Fruit fly (Drosophila melanogaster) whole organism, wandering third instar larva: ENCODE data around the gene Zip89B.
A peak's percentile ranks its signal among the peaks of the same experiment; 100 is the strongest.

Experiments
- Abd-B ChIP-seq: fragments of >200 bp; optimal IDR thresholded peaks from 2 replicates; lab custom pipeline; 2017; ENCODE audit warnings: missing biosample characterization, missing genetic modification characterization
- CG32264 ChIP-seq: fragments of 200-800 bp; sonication (Bioruptor generic); optimal IDR thresholded peaks from 2 replicates; lab custom pipeline; 2016; ENCODE audit warnings: missing biosample characterization, missing genetic modification characterization
- CG9705 ChIP-seq: fragments of 200-800 bp; sonication (Bioruptor generic); optimal IDR thresholded peaks from 2 replicates; lab custom pipeline; 2018; ENCODE audit warnings: missing biosample characterization, mild to moderate bottlenecking, missing genetic modification characterization
- CrebA ChIP-seq: fragments of 200-800 bp; sonication (Bioruptor generic); optimal IDR thresholded peaks from 2 replicates; lab custom pipeline; 2016; ENCODE audit warnings: missing biosample characterization, mild to moderate bottlenecking, missing genetic modification characterization, borderline replicate concordance
- Dfd ChIP-seq: fragments of >200 bp; optimal IDR thresholded peaks from 2 replicates; lab custom pipeline; 2017; ENCODE audit warnings: missing biosample characterization, missing genetic modification characterization
- Dif ChIP-seq: fragments of 200-275, 200-300 bp; sonication (Bioruptor generic); optimal IDR thresholded peaks from 2 replicates; lab custom pipeline; 2018; ENCODE audit warnings: missing biosample characterization, missing genetic modification characterization; ENCODE audit not compliant: partially characterized antibody
- GATAd ChIP-seq: sonication (Bioruptor generic); optimal IDR thresholded peaks from 2 replicates; lab custom pipeline; 2016; ENCODE audit warnings: missing biosample characterization, missing genetic modification characterization
- HLH106 ChIP-seq: fragments of 200-800 bp; optimal IDR thresholded peaks from 3 replicates; lab custom pipeline; 2019; ENCODE audit warnings: missing biosample characterization, mild to moderate bottlenecking, missing genetic modification characterization, moderate library complexity
- Hnf4 ChIP-seq: fragments of 200-800 bp; sonication (Bioruptor generic); optimal IDR thresholded peaks from 2 replicates; lab custom pipeline; 2016; ENCODE audit warnings: missing biosample characterization, mild to moderate bottlenecking, missing genetic modification characterization
- Hr78 ChIP-seq: fragments of >200 bp; optimal IDR thresholded peaks from 2 replicates; lab custom pipeline; 2017; ENCODE audit warnings: missing biosample characterization, missing genetic modification characterization
- Hr83 ChIP-seq: fragments of 200-300 bp; sonication (Bioruptor generic); optimal IDR thresholded peaks from 2 replicates; lab custom pipeline; 2016; ENCODE audit warnings: missing biosample characterization, mild to moderate bottlenecking, missing genetic modification characterization, moderate library complexity; ENCODE audit not compliant: poor library complexity, severe bottlenecking
- Jra ChIP-seq: sonication (Bioruptor generic); optimal IDR thresholded peaks from 2 replicates; lab custom pipeline; 2016; ENCODE audit warnings: missing biosample characterization, missing genetic modification characterization
- Mio ChIP-seq: sonication (Bioruptor generic); optimal IDR thresholded peaks from 2 replicates; lab custom pipeline; 2016; ENCODE audit warnings: missing biosample characterization, missing genetic modification characterization
- Myc ChIP-seq: fragments of >200 bp; optimal IDR thresholded peaks from 2 replicates; lab custom pipeline; 2017
- N ChIP-seq: fragments of >200 bp; optimal IDR thresholded peaks from 2 replicates; lab custom pipeline; 2018; ENCODE audit warnings: missing biosample characterization, missing external identifiers, missing genetic modification characterization
- OdsH ChIP-seq: fragments of 200-800 bp; sonication (Bioruptor generic); optimal IDR thresholded peaks from 2 replicates; lab custom pipeline; 2016; ENCODE audit warnings: missing biosample characterization, mild to moderate bottlenecking, missing genetic modification characterization
- Rel ChIP-seq, 2 experiments: fragments of 200-800 bp; sonication (Bioruptor generic) in 1 of 2; optimal IDR thresholded peaks; 2 replicates in 1 of 2; 3 replicates in 1 of 2; lab custom pipeline; 2016 to 2019; ENCODE audit warnings: mild to moderate bottlenecking in 2 of 2, missing biosample characterization in 2 of 2, missing genetic modification characterization in 2 of 2, moderate library complexity in 1 of 2
- Sp1 ChIP-seq: fragments of 200-800 bp; sonication (Bioruptor generic); optimal IDR thresholded peaks from 3 replicates; lab custom pipeline; 2019; ENCODE audit warnings: missing biosample characterization, mild to moderate bottlenecking, missing genetic modification characterization, moderate library complexity
- Vsx2 ChIP-seq: fragments of 200-300, 225-300 bp; sonication (Bioruptor generic); optimal IDR thresholded peaks from 2 replicates; lab custom pipeline; 2018; ENCODE audit warnings: missing biosample characterization, missing genetic modification characterization; ENCODE audit not compliant: partially characterized antibody
- br ChIP-seq: fragments of 200-800 bp; sonication (Bioruptor generic); optimal IDR thresholded peaks from 2 replicates; lab custom pipeline; 2016; ENCODE audit warnings: missing biosample characterization, missing genetic modification characterization
- brk ChIP-seq: fragments of 200-800 bp; sonication (Bioruptor generic); optimal IDR thresholded peaks from 2 replicates; lab custom pipeline; 2016; ENCODE audit warnings: missing biosample characterization, mild to moderate bottlenecking, missing genetic modification characterization
- dl ChIP-seq, 2 experiments: fragments of 175-275, 200-275 bp in 1 of 2; fragments of 200-275 bp in 1 of 2; sonication (Bioruptor generic); optimal IDR thresholded peaks; lab custom pipeline; 2018; ENCODE audit warnings: mild to moderate bottlenecking in 2 of 2, missing biosample characterization in 2 of 2, missing genetic modification characterization in 2 of 2, moderate library complexity in 2 of 2; ENCODE audit not compliant: partially characterized antibody in 2 of 2, insufficient read depth in 1 of 2
- dmrt93B ChIP-seq: fragments of 200-800 bp; sonication (Bioruptor generic); optimal IDR thresholded peaks from 2 replicates; lab custom pipeline; 2018; ENCODE audit warnings: missing biosample characterization, mild to moderate bottlenecking, missing genetic modification characterization
- dsf ChIP-seq: sonication (Bioruptor generic); optimal IDR thresholded peaks from 2 replicates; lab custom pipeline; 2016; ENCODE audit warnings: missing biosample characterization, missing genetic modification characterization, borderline replicate concordance
- ey ChIP-seq: fragments of 200-800 bp; sonication (Bioruptor generic); optimal IDR thresholded peaks from 2 replicates; lab custom pipeline; 2016; ENCODE audit warnings: missing biosample characterization, missing genetic modification characterization
- foxo ChIP-seq, 2 experiments: fragments of 200-800 bp; sonication (Bioruptor generic); optimal IDR thresholded peaks; 2 replicates in 1 of 2; 3 replicates in 1 of 2; lab custom pipeline; 2016 to 2017; ENCODE audit warnings: missing biosample characterization in 2 of 2, missing genetic modification characterization in 2 of 2
- fru ChIP-seq: fragments of 200-800 bp; sonication (Bioruptor generic); optimal IDR thresholded peaks from 3 replicates; lab custom pipeline; 2016; ENCODE audit warnings: missing biosample characterization, mild to moderate bottlenecking, missing genetic modification characterization
- h ChIP-seq: fragments of 200-800 bp; sonication (Bioruptor generic); optimal IDR thresholded peaks from 3 replicates; lab custom pipeline; 2016; ENCODE audit warnings: missing biosample characterization, mild to moderate bottlenecking, missing genetic modification characterization
- jim ChIP-seq: fragments of 175-275, 200-325 bp; sonication (Bioruptor generic); optimal IDR thresholded peaks from 2 replicates; lab custom pipeline; 2016; ENCODE audit warnings: missing biosample characterization, mild to moderate bottlenecking, missing genetic modification characterization
- lola ChIP-seq: fragments of >200 bp; optimal IDR thresholded peaks from 2 replicates; lab custom pipeline; 2017; ENCODE audit warnings: missing biosample characterization, missing genetic modification characterization
- pan ChIP-seq: fragments of >200 bp; optimal IDR thresholded peaks from 2 replicates; lab custom pipeline; 2017
- psq ChIP-seq: fragments of 200-800 bp; sonication (Bioruptor generic); optimal IDR thresholded peaks from 3 replicates; lab custom pipeline; 2017; ENCODE audit warnings: missing biosample characterization, mild to moderate bottlenecking, missing genetic modification characterization, moderate library complexity
- rgr ChIP-seq: fragments of 200-800 bp; sonication (Bioruptor generic); optimal IDR thresholded peaks from 3 replicates; lab custom pipeline; 2016; ENCODE audit warnings: missing biosample characterization, mild to moderate bottlenecking, missing genetic modification characterization
- sage ChIP-seq: fragments of 200-800 bp; sonication (Bioruptor generic); optimal IDR thresholded peaks from 2 replicates; lab custom pipeline; 2016; ENCODE audit warnings: missing biosample characterization, mild to moderate bottlenecking, missing genetic modification characterization
- sv ChIP-seq: fragments of 200-800 bp; sonication (Bioruptor generic); optimal IDR thresholded peaks from 3 replicates; lab custom pipeline; 2016; ENCODE audit warnings: missing biosample characterization, missing genetic modification characterization
- tai ChIP-seq: sonication (Bioruptor generic); optimal IDR thresholded peaks from 2 replicates; lab custom pipeline; 2016; ENCODE audit warnings: missing biosample characterization, missing genetic modification characterization
- usp ChIP-seq: fragments of >200 bp; optimal IDR thresholded peaks from 2 replicates; lab custom pipeline; 2017; ENCODE audit warnings: missing biosample characterization, missing genetic modification characterization
- woc ChIP-seq: sonication (Bioruptor generic); optimal IDR thresholded peaks from 2 replicates; lab custom pipeline; 2016; ENCODE audit warnings: missing biosample characterization, mild to moderate bottlenecking, missing genetic modification characterization

The Zip89B gene

DNA sequence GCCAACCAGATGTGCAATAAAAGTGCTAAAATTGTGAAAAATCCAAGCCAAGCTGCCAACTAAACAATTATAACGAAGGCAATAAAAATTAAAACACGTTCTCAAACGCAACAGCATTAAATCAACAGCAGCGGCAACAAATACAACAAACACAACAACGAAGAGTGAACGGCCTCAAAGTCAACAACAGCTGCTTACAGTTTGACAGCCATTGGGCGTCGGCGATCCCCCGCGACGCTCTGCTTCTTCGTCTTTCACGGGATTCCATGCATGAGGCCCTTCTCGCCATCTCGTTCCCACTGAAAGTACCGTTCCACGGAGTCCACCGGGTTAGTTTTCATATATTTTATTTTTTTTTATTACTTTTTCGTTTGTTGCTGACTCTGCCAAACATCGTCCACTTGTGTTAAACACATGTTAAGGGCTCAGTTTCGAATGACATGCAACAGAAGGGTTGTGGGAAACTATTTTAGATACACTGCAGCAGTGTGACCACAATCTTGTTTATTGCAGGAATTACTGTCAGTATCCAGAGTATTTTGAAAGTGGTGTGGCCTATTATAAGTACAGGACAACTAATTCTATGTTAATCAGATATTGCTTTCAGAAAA is 23.4 kb upstream of the Zip89B start:
- TF ChIP-seq Hnf4 (GFP tag; lab: Kevin White, UChicago) = peak; percentile 62
- TF ChIP-seq usp = no peak
- no peak for TF ChIP-seq Sp1 (GFP tag; lab: Kevin White, UChicago)
- no peak for TF ChIP-seq Dif
- peak; percentile 27 for TF ChIP-seq psq (GFP tag; lab: Kevin White, UChicago)
- no peak for TF ChIP-seq CG32264 (GFP tag; lab: Kevin White, UChicago)
- TF ChIP-seq ey (GFP tag; lab: Kevin White, UChicago) = no peak
- peak; percentile 46 for TF ChIP-seq Jra (GFP tag; lab: Kevin White, UChicago)
- no peak for TF ChIP-seq Rel (GFP tag; optimal IDR thresholded peaks at IDR 0.05; lab: Kevin White, UChicago)
- TF ChIP-seq Rel (tag; optimal IDR thresholded peaks at IDR 0.05; lab: Kevin White, UChicago) = peak; percentile 67
- peak; percentile 59 for TF ChIP-seq OdsH
- no peak for TF ChIP-seq Myc (lab: Kevin White, UChicago)
- TF ChIP-seq sage = no peak
- TF ChIP-seq dl (GFP tag; optimal IDR thresholded peaks at IDR 0.05; lab: Kevin White, UChicago; ENCODE audit: insufficient read depth in 1 of 2, partially characterized antibody in 2 of 2) = no peak
- no peak for TF ChIP-seq GATAd
- peak; percentile 55 for TF ChIP-seq h
- no peak for TF ChIP-seq pan (lab: Kevin White, UChicago)
- TF ChIP-seq Mio (GFP tag; lab: Kevin White, UChicago) = no peak
- TF ChIP-seq dsf (GFP tag; lab: Kevin White, UChicago) = no peak
- TF ChIP-seq Hr83 = peak; percentile 60
- no peak for TF ChIP-seq Abd-B (GFP tag; lab: Kevin White, UChicago)
- TF ChIP-seq CG9705 (GFP tag; lab: Kevin White, UChicago) = no peak
- TF ChIP-seq br (GFP tag; lab: Kevin White, UChicago) = peak; percentile 23
- TF ChIP-seq woc (GFP tag; lab: Kevin White, UChicago) = no peak
- no peak for TF ChIP-seq sv
- no peak for TF ChIP-seq Vsx2 (GFP tag; lab: Kevin White, UChicago)
- TF ChIP-seq jim (GFP tag; lab: Kevin White, UChicago) = peak; percentile 80
- TF ChIP-seq tai (GFP tag; lab: Kevin White, UChicago) = peak; percentile 74
- peak; percentile 10 for TF ChIP-seq HLH106 (tag; lab: Kevin White, UChicago)
- TF ChIP-seq dmrt93B = peak; percentile 18
- TF ChIP-seq fru (GFP tag; lab: Kevin White, UChicago) = peak; percentile 10
- TF ChIP-seq rgr (GFP tag; lab: Kevin White, UChicago) = peak; percentile 55
- TF ChIP-seq N (GFP tag; lab: Kevin White, UChicago) = no peak
- no peak for TF ChIP-seq Dfd (GFP tag; lab: Kevin White, UChicago)
- TF ChIP-seq CrebA (GFP tag; lab: Kevin White, UChicago) = no peak
- no peak for TF ChIP-seq brk (GFP tag; lab: Kevin White, UChicago)
- TF ChIP-seq foxo (GFP tag; optimal IDR thresholded peaks at IDR 0.05; lab: Kevin White, UChicago) = peak in 1 of 2 experiments; percentile 27
- TF ChIP-seq lola (GFP tag; lab: Kevin White, UChicago) = no peak
- TF ChIP-seq Hr78 (GFP tag; lab: Kevin White, UChicago) = no peak

DNA sequence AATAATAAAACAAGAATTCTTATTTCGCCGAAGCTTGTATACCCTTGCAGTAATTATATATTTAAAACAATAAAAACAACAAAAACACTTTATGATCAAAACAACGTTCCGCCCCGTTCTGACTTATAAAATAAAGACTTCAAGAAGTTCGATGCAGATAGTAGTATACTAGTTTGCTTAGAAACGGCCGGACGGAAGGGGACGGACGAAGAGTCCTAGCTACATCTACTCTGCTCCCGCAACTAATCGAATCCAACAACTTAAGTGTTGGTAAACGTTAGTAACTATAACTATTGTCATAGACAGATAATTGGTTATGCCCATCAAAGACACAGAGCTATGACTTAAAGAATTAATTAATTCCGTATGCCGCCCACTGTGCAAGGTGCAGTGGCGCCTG is 21.1 kb upstream of the Zip89B start:
- TF ChIP-seq N (GFP tag; lab: Kevin White, UChicago) (no peak), psq (GFP tag; lab: Kevin White, UChicago) (no peak), ey (GFP tag; lab: Kevin White, UChicago) (no peak), Myc (lab: Kevin White, UChicago) (no peak), Rel (GFP tag; optimal IDR thresholded peaks at IDR 0.05; lab: Kevin White, UChicago) (no peak), Rel (tag; optimal IDR thresholded peaks at IDR 0.05; lab: Kevin White, UChicago) (no peak), sage (no peak), foxo (GFP tag; optimal IDR thresholded peaks at IDR 0.05; lab: Kevin White, UChicago) (no peak), CrebA (GFP tag; lab: Kevin White, UChicago) (no peak), br (GFP tag; lab: Kevin White, UChicago) (no peak), CG9705 (GFP tag; lab: Kevin White, UChicago) (no peak)
- TF ChIP-seq, all 38 proteins: peak for 0
